Worm (Caenorhabditis elegans) whole organism, L4 larva: Measurements from ENCODE around the gene fbxa-196.

Source experiments
- F10B5.3 ChIP-seq: sonication (generic microtip); optimal IDR thresholded peaks from 2 replicates; lab custom pipeline; 2016; ENCODE audit warnings: mild to moderate bottlenecking, missing genetic modification characterization, missing compliant biosample characterization
- F37D6.2 ChIP-seq: sonication (generic microtip); optimal IDR thresholded peaks from 2 replicates; lab custom pipeline; 2016; ENCODE audit warnings: mild to moderate bottlenecking, missing genetic modification characterization, missing compliant biosample characterization
- R02D3.7 ChIP-seq: fragments of 150-350 bp; sonication (generic microtip); optimal IDR thresholded peaks from 3 replicates; lab custom pipeline; 2014; ENCODE audit warnings: missing biosample characterization, missing genetic modification characterization
- Y48G9A.11 ChIP-seq: fragments of 200-800 bp; sonication (Bioruptor generic); IDR thresholded peaks from 2 replicates; pipeline ENCODE4 v1.3.6; 2022; ENCODE audit warnings: missing genetic modification reagents, missing genetic modification characterization, missing compliant biosample characterization
- ZK546.5 ChIP-seq, 2 experiments: sonication (generic microtip); optimal IDR thresholded peaks; 2 replicates each; lab custom pipeline; 2017; ENCODE audit warnings: missing biosample characterization in 2 of 2, missing genetic modification characterization in 2 of 2
- aha-1 ChIP-seq: fragments of 150-350 bp; peaks from one replicate; lab custom pipeline; 2014; ENCODE audit warnings: missing biosample characterization, missing genetic modification characterization
- ama-1 ChIP-seq: fragments of 150-350 bp; optimal IDR thresholded peaks from 2 replicates; lab custom pipeline; 2014; ENCODE audit warnings: inconsistent platforms, mixed read lengths
- ces-1 ChIP-seq: fragments of 150-350 bp; sonication (generic microtip); optimal IDR thresholded peaks from 4 replicates; lab custom pipeline; 2014; ENCODE audit warnings: missing biosample characterization, missing genetic modification reagents, missing genetic modification characterization
- daf-12 ChIP-seq: fragments of 150-350 bp; optimal IDR thresholded peaks from 2 replicates; lab custom pipeline; 2014; ENCODE audit warnings: missing biosample characterization, missing genetic modification reagents, missing genetic modification characterization
- dmd-8 ChIP-seq: fragments of 200-800 bp; sonication (Bioruptor generic); IDR thresholded peaks from 2 replicates; pipeline ENCODE4 v1.3.6; 2022; ENCODE audit warnings: missing genetic modification characterization, missing compliant biosample characterization
- dpl-1 ChIP-seq: fragments of 150-350 bp; optimal IDR thresholded peaks from 2 replicates; lab custom pipeline; 2014; ENCODE audit warnings: missing biosample characterization, missing genetic modification reagents, missing genetic modification characterization
- dve-1 ChIP-seq: sonication (generic microtip); optimal IDR thresholded peaks from 2 replicates; lab custom pipeline; 2017; ENCODE audit warnings: antibody characterized with exemption, mild to moderate bottlenecking, missing genetic modification characterization, missing compliant biosample characterization; ENCODE audit not compliant: insufficient read depth
- egl-27 ChIP-seq: sonication (generic microtip); optimal IDR thresholded peaks from 3 replicates; lab custom pipeline; 2017; ENCODE audit warnings: missing biosample characterization, missing genetic modification reagents, missing genetic modification characterization
- hif-1 ChIP-seq, 2 experiments: sonication (generic microtip); optimal IDR thresholded peaks; 2 replicates each; lab custom pipeline; 2016 to 2017; ENCODE audit warnings: missing compliant biosample characterization in 2 of 2, missing genetic modification characterization in 2 of 2, missing genetic modification reagents in 2 of 2, missing genotype in 2 of 2, mild to moderate bottlenecking in 1 of 2
- lim-7 ChIP-seq: fragments of 200-800 bp; sonication (Bioruptor generic); IDR thresholded peaks from 2 replicates; pipeline ENCODE4 v1.3.6; 2022; ENCODE audit warnings: missing genetic modification characterization, missing compliant biosample characterization
- lin-39 ChIP-seq: fragments of 150-350 bp; optimal IDR thresholded peaks from 2 replicates; lab custom pipeline; 2014; ENCODE audit warnings: missing biosample characterization, missing genetic modification reagents, missing genetic modification characterization
- mdl-1 ChIP-seq, 2 experiments: fragments of 150-350 bp in 1 of 2; sonication (generic microtip) in 1 of 2; optimal IDR thresholded peaks; 2 replicates each; lab custom pipeline; 2014 to 2017; ENCODE audit warnings: missing biosample characterization in 2 of 2, missing genetic modification characterization in 2 of 2
- mep-1 ChIP-seq: fragments of 150-350 bp; sonication (generic microtip); optimal IDR thresholded peaks from 3 replicates; lab custom pipeline; 2014; ENCODE audit warnings: missing biosample characterization, missing genetic modification characterization
- mes-2 ChIP-seq: sonication (generic microtip); optimal IDR thresholded peaks from 2 replicates; lab custom pipeline; 2016; ENCODE audit warnings: missing genotype, mild to moderate bottlenecking, missing genetic modification characterization, missing compliant biosample characterization; ENCODE audit not compliant: poor library complexity, severe bottlenecking
- mxl-3 ChIP-seq: fragments of 200-800 bp; sonication (Bioruptor generic); optimal IDR thresholded peaks from 2 replicates; lab custom pipeline; 2018; ENCODE audit warnings: mild to moderate bottlenecking, missing genetic modification characterization, missing compliant biosample characterization
- nhr-28 ChIP-seq: fragments of 150-350 bp; optimal IDR thresholded peaks from 2 replicates; lab custom pipeline; 2014; ENCODE audit warnings: missing biosample characterization, missing genetic modification characterization
- pha-4 ChIP-seq, 2 experiments: fragments of 150-350 bp in 1 of 2; fragments of 200-800 bp in 1 of 2; sonication (Bioruptor generic) in 1 of 2; IDR thresholded peaks in 1 of 2; optimal IDR thresholded peaks in 1 of 2; 2 replicates each; pipeline versions ENCODE4 v1.3.6 to Lab custom; 2014 to 2022; ENCODE audit warnings: missing genetic modification characterization in 2 of 2, missing genetic modification reagents in 2 of 2, missing biosample characterization in 1 of 2, missing compliant biosample characterization in 1 of 2
- php-3 ChIP-seq: fragments of 200-800 bp; sonication (Bioruptor generic); IDR thresholded peaks from 2 replicates; pipeline ENCODE4 v1.3.6; 2022; ENCODE audit warnings: missing genetic modification reagents, missing genetic modification characterization, missing compliant biosample characterization
- pqm-1 ChIP-seq: sonication (generic microtip); optimal IDR thresholded peaks from 2 replicates; lab custom pipeline; 2017; ENCODE audit warnings: missing biosample characterization, missing genetic modification characterization
- saeg-2 ChIP-seq: fragments of 200-800 bp; sonication (Bioruptor generic); IDR thresholded peaks from 2 replicates; pipeline ENCODE4 v1.3.6; 2022; ENCODE audit warnings: missing genetic modification reagents, missing genetic modification characterization, missing compliant biosample characterization
- sdz-12 ChIP-seq: fragments of 200-800 bp; sonication (Bioruptor generic); optimal IDR thresholded peaks from 2 replicates; lab custom pipeline; 2018; ENCODE audit warnings: mild to moderate bottlenecking, missing genetic modification characterization, missing compliant biosample characterization
- spr-1 ChIP-seq: sonication (generic microtip); optimal IDR thresholded peaks from 2 replicates; lab custom pipeline; 2016; ENCODE audit warnings: mild to moderate bottlenecking, missing genetic modification characterization, missing compliant biosample characterization
- unc-39 ChIP-seq: sonication (generic microtip); optimal IDR thresholded peaks from 2 replicates; lab custom pipeline; 2017; ENCODE audit warnings: missing biosample characterization, missing genetic modification characterization
- unc-62 ChIP-seq, 3 experiments: fragments of 150-350 bp in 1 of 3; sonication (generic microtip); optimal IDR thresholded peaks in 2 of 3; peaks in 1 of 3; 1 replicate in 1 of 3; 2 replicates in 2 of 3; lab custom pipeline; 2014 to 2017; ENCODE audit warnings: missing biosample characterization in 3 of 3, missing genetic modification characterization in 3 of 3, missing genetic modification reagents in 3 of 3, missing genotype in 1 of 3
- zip-2 ChIP-seq: fragments of 150-350 bp; optimal IDR thresholded peaks from 2 replicates; lab custom pipeline; 2014; ENCODE audit warnings: missing biosample characterization, missing genetic modification characterization

fbxa-196 gene

ce11 chrV:6450129-6451011 lies 1.9 kb downstream of the fbxa-196 start, which contains the start of gene acl-8 (continued):
- TF ChIP-seq unc-39 (tag; lab: Kevin White, UChicago) (no peak), pha-4 (GFP tag; IDR thresholded peaks at IDR 0.05; lab: Robert Waterston, UW) (no peak), pha-4 (tag; optimal IDR thresholded peaks at IDR 0.05; lab: Kevin White, UChicago) (peak; percentile 19), nhr-28 (peak; percentile 73), dpl-1 (GFP tag; lab: Kevin White, UChicago) (no peak)
- TF ChIP-seq, all 104 proteins: peak for 13

- TF ChIP-seq F10B5.3 (tag; lab: Kevin White, UChicago) (no peak), dpl-1 (GFP tag; lab: Kevin White, UChicago) (no peak), Y48G9A.11 (GFP tag; lab: Robert Waterston, UW) (peak; percentile 57), ama-1 (lab: Kevin White, UChicago) (peak; percentile 3), pqm-1 (tag; lab: Kevin White, UChicago) (no peak), R02D3.7 (tag; lab: Kevin White, UChicago) (no peak)
Observed at ce11 chrV:6453122-6453521, 4.7 kb downstream of the fbxa-196 start, which contains the start of gene acl-9. acl-9 (plus strand) TSS chrV:6453226.

- TF ChIP-seq dmd-8 (GFP tag; lab: Robert Waterston, UW) (no peak), hif-1 (tag; optimal IDR thresholded peaks at IDR 0.05; lab: Kevin White, UChicago) (no peak), aha-1 (tag; lab: Kevin White, UChicago) (peak; percentile 96)
Observed at ce11 chrV:6456903-6457302, 8.4 kb downstream of the fbxa-196 start.

ce11 chrV:6458302-6458998 lies 10.0 kb downstream of the fbxa-196 start:
- no peak for TF ChIP-seq egl-27 (tag; lab: Kevin White, UChicago)
- no peak for TF ChIP-seq sdz-12 (GFP tag; lab: Kevin White, UChicago)
- no peak for TF ChIP-seq daf-12
- no peak for TF ChIP-seq ces-1 (GFP tag; lab: Kevin White, UChicago)
- TF ChIP-seq dve-1 (tag; lab: Kevin White, UChicago): peak; percentile 12
- TF ChIP-seq saeg-2 (GFP tag; lab: Robert Waterston, UW): no peak
- TF ChIP-seq F37D6.2: no peak
- no peak for TF ChIP-seq spr-1 (tag; lab: Kevin White, UChicago)
- TF ChIP-seq php-3 (GFP tag; lab: Robert Waterston, UW): no peak
- TF ChIP-seq aha-1 (tag; lab: Kevin White, UChicago): peak; percentile 2
- TF ChIP-seq mep-1 (tag; lab: Kevin White, UChicago): no peak
- TF ChIP-seq F10B5.3 (tag; lab: Kevin White, UChicago): no peak
- TF ChIP-seq dpl-1 (GFP tag; lab: Kevin White, UChicago): no peak
- TF ChIP-seq ZK546.5 (tag; optimal IDR thresholded peaks at IDR 0.05; lab: Kevin White, UChicago): no peak
- peak; percentile 50 for TF ChIP-seq mes-2 (tag; lab: Kevin White, UChicago)
- TF ChIP-seq mdl-1 (tag; optimal IDR thresholded peaks at IDR 0.05; lab: Kevin White, UChicago): peak in 1 of 2 experiments; percentile 16
- no peak for TF ChIP-seq lim-7 (GFP tag; lab: Robert Waterston, UW)
- peak in 1 of 2 experiments; percentile 86 for TF ChIP-seq unc-62 (GFP tag; optimal IDR thresholded peaks at IDR 0.05 in 1 of 2; lab: Kevin White, UChicago)
- TF ChIP-seq unc-62 (tag; optimal IDR thresholded peaks at IDR 0.05; lab: Kevin White, UChicago): no peak
- no peak for TF ChIP-seq lin-39 (tag; lab: Kevin White, UChicago)
- TF ChIP-seq zip-2 (tag; lab: Kevin White, UChicago): no peak
- TF ChIP-seq mxl-3: no peak
- no peak for TF ChIP-seq unc-39 (tag; lab: Kevin White, UChicago)
